Fruit fly (Drosophila melanogaster) whole organism, wandering third instar larva: ENCODE measurements around the gene Desat2.

Experiments used
- Dfd ChIP-seq: fragments of >200 bp; optimal IDR thresholded peaks from 2 replicates; lab custom pipeline; 2017; ENCODE audit warnings: missing biosample characterization, missing genetic modification characterization
- Hnf4 ChIP-seq: fragments of 200-800 bp; sonication (Bioruptor generic); optimal IDR thresholded peaks from 2 replicates; lab custom pipeline; 2016; ENCODE audit warnings: missing biosample characterization, mild to moderate bottlenecking, missing genetic modification characterization
- dsf ChIP-seq: sonication (Bioruptor generic); optimal IDR thresholded peaks from 2 replicates; lab custom pipeline; 2016; ENCODE audit warnings: missing biosample characterization, missing genetic modification characterization, borderline replicate concordance
- ey ChIP-seq: fragments of 200-800 bp; sonication (Bioruptor generic); optimal IDR thresholded peaks from 2 replicates; lab custom pipeline; 2016; ENCODE audit warnings: missing biosample characterization, missing genetic modification characterization
- psq ChIP-seq: fragments of 200-800 bp; sonication (Bioruptor generic); optimal IDR thresholded peaks from 3 replicates; lab custom pipeline; 2017; ENCODE audit warnings: missing biosample characterization, mild to moderate bottlenecking, missing genetic modification characterization, moderate library complexity
- sage ChIP-seq: fragments of 200-800 bp; sonication (Bioruptor generic); optimal IDR thresholded peaks from 2 replicates; lab custom pipeline; 2016; ENCODE audit warnings: missing biosample characterization, mild to moderate bottlenecking, missing genetic modification characterization
- tai ChIP-seq: sonication (Bioruptor generic); optimal IDR thresholded peaks from 2 replicates; lab custom pipeline; 2016; ENCODE audit warnings: missing biosample characterization, missing genetic modification characterization
- usp ChIP-seq: fragments of >200 bp; optimal IDR thresholded peaks from 2 replicates; lab custom pipeline; 2017; ENCODE audit warnings: missing biosample characterization, missing genetic modification characterization
- woc ChIP-seq: sonication (Bioruptor generic); optimal IDR thresholded peaks from 2 replicates; lab custom pipeline; 2016; ENCODE audit warnings: missing biosample characterization, mild to moderate bottlenecking, missing genetic modification characterization

DNA sequence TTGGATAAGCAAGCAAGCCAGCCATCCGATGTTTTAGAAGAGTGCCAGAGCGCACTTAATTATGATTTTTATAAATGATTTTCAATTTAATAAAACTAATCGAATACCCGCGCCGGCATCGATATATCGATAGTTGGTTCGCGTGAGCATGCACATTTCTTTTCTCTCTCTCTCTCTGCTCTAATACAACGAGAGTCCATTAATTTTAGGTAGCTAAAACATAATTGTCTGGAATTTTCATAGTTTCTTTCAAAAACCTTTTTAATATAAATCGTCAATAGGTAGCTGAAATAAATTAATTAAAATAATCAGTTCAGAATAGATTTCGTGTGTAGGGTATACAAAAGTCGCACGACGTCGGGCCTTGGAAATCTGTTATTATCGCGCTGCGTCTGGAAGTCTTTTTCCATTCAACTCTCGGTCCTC, 12.9 kb downstream of the Desat2 start, which contains the start of gene CG18549:
- no peak for TF ChIP-seq usp (GFP tag; lab: Kevin White, UChicago)
- TF ChIP-seq Hnf4 (GFP tag; lab: Kevin White, UChicago), result peak; percentile 100
- peak; percentile 98 for TF ChIP-seq dsf (GFP tag; lab: Kevin White, UChicago)
- peak; percentile 100 for TF ChIP-seq sage (GFP tag; lab: Kevin White, UChicago)
- peak; percentile 100 for TF ChIP-seq ey (GFP tag; lab: Kevin White, UChicago)
- TF ChIP-seq tai, result peak; percentile 98
- peak; percentile 99 for TF ChIP-seq psq (GFP tag; lab: Kevin White, UChicago)
- peak; percentile 100 for TF ChIP-seq woc (GFP tag; lab: Kevin White, UChicago)
- peak; percentile 96 for TF ChIP-seq Dfd (GFP tag; lab: Kevin White, UChicago)
